Fruit fly (Drosophila melanogaster): Measurements from ENCODE around the gene ValRS-m.
A peak's percentile ranks its signal among the peaks of the same experiment; 100 is the strongest.

- TF ChIP-seq CG8478 (optimal IDR thresholded peaks at IDR 0.05) (no peak), CTCF (optimal IDR thresholded peaks at IDR 0.05) (peak; percentile 70 to 78)
These were observed 33.2 kb upstream of the ValRS-m start, which contains the start of the genes smg and CG5087 for dm6 chr3L:8997686-8998239.
